Fruit fly (Drosophila melanogaster) whole organism, embryonic: Measurements from ENCODE around the gene galene.

ENCODE experiments used
- CG10267 ChIP-seq: fragments of 200-800 bp; sonication (Bioruptor generic); optimal IDR thresholded peaks from 2 replicates; lab custom pipeline; 2018; ENCODE audit warnings: missing biosample characterization, mild to moderate bottlenecking, missing genetic modification characterization, moderate library complexity
- CG10321 ChIP-seq: fragments of 200-800 bp; sonication (Bioruptor generic); IDR thresholded peaks from 2 replicates; pipeline ENCODE4 v1.3.6; 2022; ENCODE audit warnings: missing biosample characterization, missing genetic modification characterization
- CG10654 ChIP-seq: fragments of 200-800 bp; sonication (Bioruptor generic); optimal IDR thresholded peaks from 2 replicates; lab custom pipeline; 2016; ENCODE audit warnings: missing biosample characterization, missing genetic modification characterization
- CG17361 ChIP-seq: fragments of 200-800 bp; sonication (Bioruptor generic); IDR thresholded peaks from 3 replicates; pipeline ENCODE4 v1.3.6; 2022; ENCODE audit warnings: missing biosample characterization, missing genetic modification characterization
- CG31441 ChIP-seq: fragments of 200-800 bp; sonication (Bioruptor generic); IDR thresholded peaks from 2 replicates; pipeline ENCODE4 v1.3.6; 2022; ENCODE audit warnings: missing biosample characterization, missing genetic modification characterization
- CG33557 ChIP-seq: fragments of 200-800 bp; sonication (Bioruptor generic); optimal IDR thresholded peaks from 2 replicates; lab custom pipeline; 2019; ENCODE audit warnings: missing biosample characterization, mild to moderate bottlenecking, missing genetic modification characterization, moderate library complexity
- CG4730 ChIP-seq: fragments of 200-800 bp; sonication (Bioruptor generic); IDR thresholded peaks from 2 replicates; pipeline ENCODE4 v1.3.6; 2022; ENCODE audit warnings: missing biosample characterization, missing genetic modification characterization
- CG5245 ChIP-seq: fragments of 200-800 bp; sonication (Bioruptor generic); optimal IDR thresholded peaks from 3 replicates; lab custom pipeline; 2016; ENCODE audit warnings: missing biosample characterization, missing genetic modification characterization
- CG5953 ChIP-seq: fragments of 200-800 bp; sonication (Bioruptor generic); IDR thresholded peaks from 2 replicates; pipeline ENCODE4 v1.3.6; 2022; ENCODE audit warnings: missing biosample characterization, missing genetic modification characterization
- CG6765 ChIP-seq: fragments of 200-800 bp; sonication (Bioruptor generic); optimal IDR thresholded peaks from 3 replicates; lab custom pipeline; 2017; ENCODE audit warnings: missing biosample characterization, mild to moderate bottlenecking, missing genetic modification characterization
- CG7839 ChIP-seq: fragments of 200-800 bp; sonication (Bioruptor generic); optimal IDR thresholded peaks from 3 replicates; lab custom pipeline; 2018; ENCODE audit warnings: missing biosample characterization, mild to moderate bottlenecking, missing genetic modification characterization, moderate library complexity
- CG8281 ChIP-seq: fragments of 200-800 bp; sonication (Bioruptor generic); optimal IDR thresholded peaks from 2 replicates; lab custom pipeline; 2018; ENCODE audit warnings: missing biosample characterization, mild to moderate bottlenecking, missing genetic modification characterization, moderate library complexity
- CG8290 ChIP-seq, 3 experiments: fragments of 200-800 bp; sonication (Bioruptor generic); optimal IDR thresholded peaks; 2 replicates each; lab custom pipeline; 2016 to 2019; ENCODE audit warnings: missing biosample characterization in 3 of 3, missing genetic modification characterization in 3 of 3, mild to moderate bottlenecking in 2 of 3, moderate library complexity in 1 of 3
- CG8359 ChIP-seq: fragments of 200-800 bp; sonication (Bioruptor generic); optimal IDR thresholded peaks from 2 replicates; lab custom pipeline; 2017; ENCODE audit warnings: missing biosample characterization, mild to moderate bottlenecking, missing genetic modification characterization, borderline replicate concordance
- CG9817 ChIP-seq: fragments of 200-800 bp; sonication (Bioruptor generic); optimal IDR thresholded peaks from 2 replicates; lab custom pipeline; 2018; ENCODE audit warnings: missing biosample characterization, mild to moderate bottlenecking, missing genetic modification characterization, moderate library complexity
- CG9932 ChIP-seq: fragments of 200-800 bp; sonication (Bioruptor generic); IDR thresholded peaks from 2 replicates; pipeline ENCODE4 v1.3.6; 2022; ENCODE audit warnings: missing biosample characterization, missing genetic modification characterization
- CoRest ChIP-seq: fragments of 200-800 bp; sonication (Bioruptor generic); optimal IDR thresholded peaks from 3 replicates; lab custom pipeline; 2018; ENCODE audit warnings: missing biosample characterization, mild to moderate bottlenecking, missing genetic modification characterization, moderate library complexity
- D19B ChIP-seq: fragments of 200-800 bp; sonication (Bioruptor generic); optimal IDR thresholded peaks from 2 replicates; lab custom pipeline; 2017; ENCODE audit warnings: missing biosample characterization, mild to moderate bottlenecking, missing genetic modification characterization
- Fer3 ChIP-seq: fragments of 200-800 bp; sonication (Bioruptor generic); optimal IDR thresholded peaks from 2 replicates; lab custom pipeline; 2018; ENCODE audit warnings: missing biosample characterization, mild to moderate bottlenecking, missing genetic modification characterization, moderate library complexity
- HLH4C ChIP-seq: fragments of 200-800 bp; sonication (Bioruptor generic); IDR thresholded peaks from 3 replicates; pipeline ENCODE4 v1.3.6; 2022; ENCODE audit warnings: missing biosample characterization, missing genetic modification characterization; ENCODE audit not compliant: partially characterized antibody
- HmgD ChIP-seq: fragments of 200-800 bp; sonication (Bioruptor generic); optimal IDR thresholded peaks from 3 replicates; lab custom pipeline; 2016; ENCODE audit warnings: missing biosample characterization, missing genetic modification characterization
- Lhr ChIP-seq: fragments of 200-800 bp; sonication (Bioruptor generic); optimal IDR thresholded peaks from 3 replicates; lab custom pipeline; 2017; ENCODE audit warnings: mild to moderate bottlenecking, missing biosample characterization, missing genetic modification reagents, missing genetic modification characterization
- Oaz ChIP-seq: fragments of 200-800 bp; sonication (Bioruptor generic); IDR thresholded peaks from 2 replicates; pipeline ENCODE4 v1.3.6; 2022; ENCODE audit warnings: missing biosample characterization, missing genetic modification characterization
- Optix ChIP-seq: fragments of 200-800 bp; sonication (Bioruptor generic); IDR thresholded peaks from 3 replicates; pipeline ENCODE4 v1.3.6; 2022; ENCODE audit warnings: missing biosample characterization, missing genetic modification characterization
- Rx ChIP-seq: fragments of 200-800 bp; sonication (Bioruptor generic); IDR thresholded peaks from 2 replicates; pipeline ENCODE4 v1.3.6; 2022; ENCODE audit warnings: missing biosample characterization, missing genetic modification characterization
- Usf ChIP-seq: fragments of 200-800 bp; sonication (Bioruptor generic); optimal IDR thresholded peaks from 2 replicates; lab custom pipeline; 2017; ENCODE audit warnings: missing genotype, missing biosample characterization, missing genetic modification characterization
- Xrp1 ChIP-seq: fragments of 200-800 bp; sonication (Bioruptor generic); IDR thresholded peaks from 2 replicates; pipeline ENCODE4 v1.3.6; 2022; ENCODE audit warnings: missing biosample characterization, missing genetic modification characterization
- ap ChIP-seq: fragments of 200-800 bp; sonication (Bioruptor generic); IDR thresholded peaks from 2 replicates; pipeline ENCODE4 v1.3.6; 2022; ENCODE audit warnings: missing biosample characterization, missing genetic modification characterization
- bab2 ChIP-seq: fragments of 200-800 bp; sonication (Bioruptor generic); optimal IDR thresholded peaks from 2 replicates; lab custom pipeline; 2016; ENCODE audit warnings: missing biosample characterization, missing genetic modification characterization
- btn ChIP-seq: fragments of 200-800 bp; sonication (Bioruptor generic); optimal IDR thresholded peaks from 2 replicates; lab custom pipeline; 2016; ENCODE audit warnings: missing biosample characterization, missing genetic modification characterization
- chinmo ChIP-seq: fragments of 200-800 bp; sonication (Bioruptor generic); IDR thresholded peaks from 4 replicates; pipeline ENCODE4 v1.3.6; 2022; ENCODE audit warnings: missing biosample characterization, missing genetic modification characterization; ENCODE audit not compliant: partially characterized antibody
- crc ChIP-seq: fragments of 200-800 bp; sonication (Bioruptor generic); optimal IDR thresholded peaks from 2 replicates; lab custom pipeline; 2016; ENCODE audit warnings: missing biosample characterization, missing genetic modification characterization
- crp ChIP-seq, 2 experiments: fragments of 200-800 bp; sonication (Bioruptor generic); optimal IDR thresholded peaks; 2 replicates in 1 of 2; 3 replicates in 1 of 2; lab custom pipeline; 2017; ENCODE audit warnings: missing biosample characterization in 2 of 2, missing genetic modification characterization in 2 of 2, mild to moderate bottlenecking in 1 of 2, moderate library complexity in 1 of 2
- cwo ChIP-seq: fragments of 200-800 bp; sonication (Bioruptor generic); optimal IDR thresholded peaks from 3 replicates; lab custom pipeline; 2017; ENCODE audit warnings: missing biosample characterization, missing genetic modification characterization, mild to moderate bottlenecking, moderate library complexity, missing genetic modification reagents
- dpn ChIP-seq, 2 experiments: fragments of 200-800 bp; sonication (Bioruptor generic); optimal IDR thresholded peaks; 3 replicates each; lab custom pipeline; 2016; ENCODE audit warnings: missing biosample characterization in 2 of 2, missing genetic modification characterization in 2 of 2
- ewg ChIP-seq: fragments of 200-800 bp; sonication (Bioruptor generic); optimal IDR thresholded peaks from 3 replicates; lab custom pipeline; 2017; ENCODE audit warnings: mild to moderate bottlenecking, missing biosample characterization, missing genetic modification reagents, missing genetic modification characterization
- gsb ChIP-seq: fragments of 200-800 bp; sonication (Bioruptor generic); IDR thresholded peaks from 2 replicates; pipeline ENCODE4 v1.3.6; 2022; ENCODE audit warnings: missing biosample characterization, missing genetic modification characterization
- gsb-n ChIP-seq: fragments of 200-800 bp; sonication (Bioruptor generic); optimal IDR thresholded peaks from 3 replicates; lab custom pipeline; 2018; ENCODE audit warnings: missing biosample characterization, mild to moderate bottlenecking, missing genetic modification characterization
- maf-S ChIP-seq: fragments of 200-800 bp; sonication (Bioruptor generic); optimal IDR thresholded peaks from 2 replicates; lab custom pipeline; 2016; ENCODE audit warnings: missing biosample characterization, missing genetic modification characterization
- mirr ChIP-seq: fragments of 200-800 bp; sonication (Bioruptor generic); optimal IDR thresholded peaks from 3 replicates; lab custom pipeline; 2018; ENCODE audit warnings: missing biosample characterization, mild to moderate bottlenecking, missing genetic modification characterization
- nmo ChIP-seq: fragments of 200-800 bp; sonication (Bioruptor generic); optimal IDR thresholded peaks from 2 replicates; lab custom pipeline; 2018; ENCODE audit warnings: missing biosample characterization, mild to moderate bottlenecking, missing genetic modification characterization, moderate library complexity
- pros ChIP-seq: fragments of 200-800 bp; sonication (Bioruptor generic); optimal IDR thresholded peaks from 3 replicates; lab custom pipeline; 2019; ENCODE audit warnings: missing biosample characterization, mild to moderate bottlenecking, missing genetic modification characterization, moderate library complexity
- pzg ChIP-seq: fragments of 200-800 bp; sonication (Bioruptor generic); optimal IDR thresholded peaks from 3 replicates; lab custom pipeline; 2018; ENCODE audit warnings: missing biosample characterization, mild to moderate bottlenecking, missing genetic modification characterization, moderate library complexity
- scrt ChIP-seq: fragments of 200-800 bp; sonication (Bioruptor generic); optimal IDR thresholded peaks from 2 replicates; lab custom pipeline; 2018; ENCODE audit warnings: missing biosample characterization, mild to moderate bottlenecking, missing genetic modification characterization, moderate library complexity
- seq ChIP-seq: fragments of 200-800 bp; sonication (Bioruptor generic); IDR thresholded peaks from 2 replicates; pipeline ENCODE4 v1.3.6; 2022; ENCODE audit warnings: missing biosample characterization, missing genetic modification characterization
- trem ChIP-seq: fragments of 200-800 bp; optimal IDR thresholded peaks from 3 replicates; lab custom pipeline; 2019; ENCODE audit warnings: missing biosample characterization, mild to moderate bottlenecking, missing genetic modification characterization, moderate library complexity
- tx ChIP-seq: fragments of 200-800 bp; sonication (Bioruptor generic); optimal IDR thresholded peaks from 2 replicates; lab custom pipeline; 2016; ENCODE audit warnings: missing biosample characterization, missing genetic modification characterization
- zf30C ChIP-seq: fragments of 200-800 bp; sonication (Bioruptor generic); optimal IDR thresholded peaks from 3 replicates; lab custom pipeline; 2018; ENCODE audit warnings: missing biosample characterization, mild to moderate bottlenecking, missing genetic modification characterization

The galene gene

dm6 chr3L:1247627-1248295 lies 12.2 kb downstream of the galene start, which contains the start of the genes Psf1 and Sac1 (continued):
- 0 out of 3 replicates have a peak, but pooled peaks have one; percentile 11 for TF ChIP-seq Optix (GFP tag; lab: Robert Waterston, UW)
- peak; percentile 75 for TF ChIP-seq CG17361 (GFP tag; lab: Robert Waterston, UW)
- TF ChIP-seq pros: no peak
- TF ChIP-seq CG6765: no peak
- TF ChIP-seq nmo: peak; percentile 80
- peak; percentile 73 for TF ChIP-seq trem (tag; lab: Kevin White, UChicago)
- no peak for TF ChIP-seq chinmo (GFP tag; lab: Robert Waterston, UW)
- peak; percentile 71 for TF ChIP-seq Lhr (GFP tag; lab: Kevin White, UChicago)
- peak; percentile 50 for TF ChIP-seq CG33557 (GFP tag; lab: Kevin White, UChicago)
- TF ChIP-seq tx (GFP tag; lab: Kevin White, UChicago): peak; percentile 62
- peak; percentile 36 for TF ChIP-seq CG7839 (tag; lab: Kevin White, UChicago)
- TF ChIP-seq dpn (GFP tag; optimal IDR thresholded peaks at IDR 0.05; lab: Kevin White, UChicago): peak; percentile 37 to 59
- peak in 1 of 2 experiments; percentile 12 for TF ChIP-seq crp (GFP tag; optimal IDR thresholded peaks at IDR 0.05; lab: Kevin White, UChicago)
- TF ChIP-seq HmgD (GFP tag; lab: Kevin White, UChicago): peak; percentile 29
- TF ChIP-seq CG4730 (GFP tag; lab: Robert Waterston, UW): no peak
- TF ChIP-seq ap (GFP tag; lab: Robert Waterston, UW): no peak
- TF ChIP-seq CG31441: no peak; the same call in 1 of the 2 replicates
- no peak for TF ChIP-seq CG10321 (GFP tag; lab: Robert Waterston, UW)
- TF ChIP-seq Usf (GFP tag; lab: Kevin White, UChicago): no peak
- peak; percentile 73 for TF ChIP-seq bab2 (GFP tag; lab: Kevin White, UChicago)
- no peak for TF ChIP-seq D19B (GFP tag; lab: Kevin White, UChicago)
- TF ChIP-seq CG9817: peak; percentile 57
- no peak for TF ChIP-seq zf30C (GFP tag; lab: Kevin White, UChicago)
- TF ChIP-seq CG10267 (tag; lab: Kevin White, UChicago): peak; percentile 65
- peak; percentile 68; the same call in 1 of the 2 replicates for TF ChIP-seq CG9932
- no peak for TF ChIP-seq btn
- no peak for TF ChIP-seq mirr (GFP tag; lab: Kevin White, UChicago)
- TF ChIP-seq gsb-n (tag; lab: Kevin White, UChicago): no peak
- TF ChIP-seq Oaz (GFP tag; lab: Robert Waterston, UW): no peak
- peak; percentile 45; the same call in 1 of the 2 replicates for TF ChIP-seq Xrp1 (GFP tag; lab: Robert Waterston, UW)
- no peak for TF ChIP-seq CG8281 (tag; lab: Kevin White, UChicago)
- no peak for TF ChIP-seq cwo (GFP tag; lab: Kevin White, UChicago)
- peak; percentile 7 for TF ChIP-seq crc (GFP tag; lab: Kevin White, UChicago)
- TF ChIP-seq CG10654: peak; percentile 48
- TF ChIP-seq gsb (GFP tag; lab: Robert Waterston, UW): no peak
- TF ChIP-seq seq: no peak
- TF ChIP-seq pzg (GFP tag; lab: Kevin White, UChicago): peak; percentile 77
- TF ChIP-seq CG8290 (GFP tag; optimal IDR thresholded peaks at IDR 0.05; lab: Kevin White, UChicago): no peak
- TF ChIP-seq CG8290 (tag; optimal IDR thresholded peaks at IDR 0.05; lab: Kevin White, UChicago): peak in 1 of 2 experiments; percentile 27
- peak; percentile 71 for TF ChIP-seq CoRest (tag; lab: Kevin White, UChicago)
- peak; percentile 22 for TF ChIP-seq CG5245 (GFP tag; lab: Kevin White, UChicago)
- TF ChIP-seq ewg (GFP tag; lab: Kevin White, UChicago): peak; percentile 28
- TF ChIP-seq Rx: no peak
- peak; percentile 26 for TF ChIP-seq maf-S (GFP tag; lab: Kevin White, UChicago)
- no peak for TF ChIP-seq CG8359 (GFP tag; lab: Kevin White, UChicago)
- TF ChIP-seq Fer3 (tag; lab: Kevin White, UChicago): no peak
- TF ChIP-seq CG5953 (GFP tag; lab: Robert Waterston, UW): no peak
- TF ChIP-seq scrt (GFP tag; lab: Kevin White, UChicago): no peak
- peak; percentile 72 for TF ChIP-seq HLH4C (GFP tag; lab: Robert Waterston, UW)
